Worm (Caenorhabditis elegans): ENCODE results near the gene C18D11.9.

The C18D11.9 gene

DNA sequence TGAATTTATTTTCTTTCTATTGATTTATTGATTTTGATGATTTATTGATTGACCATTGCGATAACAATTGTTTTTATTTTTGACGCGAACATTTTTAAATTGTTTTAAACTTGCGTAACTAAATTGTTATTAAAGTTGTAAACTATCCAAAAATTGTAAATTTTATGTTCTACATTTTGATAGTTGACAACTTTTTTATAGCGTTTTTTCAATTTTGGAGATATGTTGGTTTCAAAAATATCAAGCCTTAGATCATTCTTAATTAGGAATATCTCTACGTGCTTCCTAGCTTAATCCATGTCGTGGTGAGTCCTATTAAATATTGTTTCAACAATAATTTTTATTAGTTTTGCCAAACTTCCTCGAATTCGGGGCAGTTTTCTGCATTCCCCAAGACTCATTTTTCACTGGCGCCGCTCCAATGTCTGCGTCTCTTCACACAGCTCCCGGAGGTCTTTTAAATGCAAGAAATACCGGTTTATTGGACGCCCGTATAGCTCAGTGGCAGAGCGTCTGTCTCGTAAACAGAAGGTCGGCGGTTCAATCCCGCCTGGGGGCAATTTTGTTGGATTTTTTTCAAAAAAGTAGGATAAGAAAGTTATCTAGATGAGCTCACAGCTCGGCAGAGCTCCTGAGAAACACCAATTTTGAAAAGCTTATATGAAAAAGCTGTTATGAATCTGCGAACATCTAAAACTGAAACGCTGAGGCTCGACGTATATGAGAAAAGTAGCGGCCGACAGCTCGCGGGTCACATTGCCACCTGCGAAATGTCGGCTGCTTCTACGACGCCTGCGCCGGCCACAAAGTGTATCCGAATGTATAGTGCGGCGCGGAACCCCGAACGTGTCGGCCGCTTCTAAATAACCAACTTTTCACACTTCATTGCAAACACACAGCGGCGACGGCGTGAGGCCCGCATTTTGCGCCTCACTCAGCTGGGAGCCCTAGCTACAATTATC lies 16.3 kb upstream of the C18D11.9 start, which contains the start of gene C24H11.2 (continued):
- TF ChIP-seq Y75B8A.6 (GFP tag; IDR thresholded peaks at IDR 0.05) (peak; percentile 75), lin-29 (GFP tag; IDR thresholded peaks at IDR 0.05) (peak; percentile 65), spr-3 (GFP tag; optimal IDR thresholded peaks at IDR 0.05) (peak; percentile 56), nhr-28 (tag; optimal IDR thresholded peaks at IDR 0.05) (peak; percentile 1), mdt-29 (GFP tag; IDR thresholded peaks at IDR 0.05) (0 out of 2 replicates have a peak, but pooled peaks have one; percentile 21), madf-9 (GFP tag; conservative IDR thresholded peaks at IDR 0.05) (peak; percentile 88), unc-130 (GFP tag; optimal IDR thresholded peaks at IDR 0.05) (peak; percentile 1), D1046.2 (GFP tag; IDR thresholded peaks at IDR 0.05) (peak; percentile 90), gei-8 (GFP tag; optimal IDR thresholded peaks at IDR 0.05) (peak; percentile 30), aha-1 (tag) (peak; percentile 61), zip-11 (GFP tag; IDR thresholded peaks at IDR 0.05) (peak; percentile 50; the same call in 1 of the 2 replicates), ctbp-1 (GFP tag; IDR thresholded peaks at IDR 0.05) (peak; percentile 80), Y105C5A.15 (GFP tag; IDR thresholded peaks at IDR 0.05) (peak; percentile 73), lim-7 (GFP tag; IDR thresholded peaks at IDR 0.05) (peak; percentile 92), saeg-2 (GFP tag; IDR thresholded peaks at IDR 0.05) (peak; percentile 76; the same call in 1 of the 2 replicates)

DNA sequence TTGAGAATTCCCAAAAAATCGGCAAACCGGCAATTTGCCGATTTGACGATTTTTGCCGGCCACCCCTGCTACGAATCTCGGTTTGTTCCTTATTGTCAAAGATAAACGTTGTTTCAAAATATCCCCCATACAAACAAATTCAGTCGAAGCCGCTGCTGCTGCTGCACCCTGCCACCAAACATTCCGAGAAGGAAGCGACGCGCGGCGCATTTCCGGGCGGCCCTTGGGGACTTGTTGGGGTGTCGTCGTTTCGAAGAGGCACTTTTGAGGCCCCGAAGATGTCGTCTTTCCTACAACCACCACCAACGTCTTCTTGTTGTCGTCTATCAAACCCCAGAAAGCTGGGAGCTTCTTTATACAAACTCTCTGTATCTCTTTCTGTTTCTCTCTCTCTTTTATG lies 14.5 kb upstream of the C18D11.9 start:
- TF ChIP-seq F49E8.2 (tag; optimal IDR thresholded peaks at IDR 0.05; ENCODE audit: borderline replicate concordance): no peak
- 0 out of 2 replicates have a peak, but pooled peaks have one; percentile 32 for TF ChIP-seq hmg-1.1 (GFP tag; IDR thresholded peaks at IDR 0.05)
- TF ChIP-seq ztf-7 (tag; optimal IDR thresholded peaks at IDR 0.05): no peak
- TF ChIP-seq set-16 (GFP tag; IDR thresholded peaks at IDR 0.05): peak; percentile 72

DNA sequence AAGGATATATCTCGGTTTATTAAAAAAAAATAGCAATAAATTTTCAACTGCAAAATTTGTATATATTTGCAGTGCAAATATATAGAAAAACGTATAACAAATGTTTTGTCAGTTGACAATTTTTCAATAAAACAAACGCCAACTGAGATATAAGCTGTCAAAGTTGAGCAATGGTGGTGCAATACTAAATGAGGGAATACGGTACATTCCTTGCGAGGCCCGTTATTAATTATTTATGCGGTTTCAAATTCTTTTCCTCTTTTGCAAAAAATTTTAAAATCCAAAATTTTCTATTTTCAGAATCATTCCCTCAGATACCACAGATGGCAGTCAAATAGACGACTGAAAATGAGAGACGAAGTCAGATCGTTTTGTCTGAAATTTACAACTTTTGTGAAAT lies 13.5 kb upstream of the C18D11.9 start, which contains the start of gene twk-39:
twk-39 (plus strand) TSS at position 301 of the 400 bp plus-strand sequence.
- TF ChIP-seq ceh-32 (tag; optimal IDR thresholded peaks at IDR 0.05; ENCODE audit: poor library complexity) (no peak), F10B5.3 (tag; optimal IDR thresholded peaks at IDR 0.05) (no peak), mdl-1 (tag; optimal IDR thresholded peaks at IDR 0.05) (no peak), F37D6.2 (tag; optimal IDR thresholded peaks at IDR 0.05) (no peak), ztf-7 (tag; optimal IDR thresholded peaks at IDR 0.05) (no peak), cey-2 (tag; optimal IDR thresholded peaks at IDR 0.05; ENCODE audit: borderline replicate concordance, insufficient read depth) (no peak), nhr-28 (tag; optimal IDR thresholded peaks at IDR 0.05) (no peak), T26A8.4 (GFP tag; IDR thresholded peaks at IDR 0.05) (no peak), lin-38 (GFP tag; IDR thresholded peaks at IDR 0.05) (no peak), daf-19 (GFP tag; conservative IDR thresholded peaks at IDR 0.05) (no peak)

DNA sequence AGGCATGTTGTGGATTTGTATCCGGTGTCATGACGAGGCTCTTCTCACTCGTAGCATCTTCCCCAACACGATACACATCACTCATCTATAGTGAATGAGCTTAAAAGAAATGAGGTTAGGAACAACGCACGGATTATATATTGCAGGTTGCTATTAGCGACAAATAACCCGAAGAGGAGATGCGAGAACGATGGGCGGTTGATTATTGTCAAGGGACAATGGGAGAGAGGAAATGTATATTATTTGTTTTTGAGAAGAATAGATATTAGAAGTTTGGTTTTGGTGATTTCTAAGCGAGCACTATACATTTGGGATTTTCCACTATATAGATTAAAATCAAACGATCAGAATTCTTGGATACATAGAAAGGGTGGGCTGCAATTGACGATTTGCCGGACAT lies 2.2 kb upstream of the C18D11.9 start, which contains the start of gene C18D11.7:
C18D11.7 (minus strand) TSS at position 101 of the 400 bp plus-strand sequence.
- peak in 1 of 2 experiments; percentile 2 for TF ChIP-seq unc-62 (GFP tag; optimal IDR thresholded peaks at IDR 0.05 in 1 of 2)
- TF ChIP-seq unc-62 (tag; optimal IDR thresholded peaks at IDR 0.05): no peak
- TF ChIP-seq nhr-25 (tag; optimal IDR thresholded peaks at IDR 0.05; ENCODE audit: borderline replicate concordance, insufficient read depth): no peak

DNA sequence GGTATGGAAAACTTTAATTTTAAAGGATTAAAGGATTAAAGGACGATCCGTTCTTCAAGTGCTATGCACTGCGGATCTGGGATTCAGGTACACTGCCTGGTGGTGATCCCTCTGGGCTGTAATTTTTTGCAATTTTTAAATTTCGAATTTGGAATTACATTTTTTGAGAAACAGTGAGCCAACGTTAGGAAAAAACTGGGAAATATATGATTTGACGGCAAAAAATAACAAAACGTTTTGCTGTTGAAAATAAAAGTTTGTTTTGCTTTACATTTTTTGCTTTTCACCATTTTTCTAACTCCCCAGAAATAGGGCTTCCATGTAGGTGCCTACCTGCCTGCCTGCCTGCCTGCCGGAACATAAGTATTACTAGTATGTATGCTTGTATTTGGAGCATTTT lies 1.5 kb upstream of the C18D11.9 start, which contains the start of gene C18D11.10:
C18D11.10 (plus strand) TSS at position 301 of the 400 bp plus-strand sequence.
- TF ChIP-seq zip-2 (tag; optimal IDR thresholded peaks at IDR 0.05): no peak
- TF ChIP-seq egl-43 (GFP tag; IDR thresholded peaks at IDR 0.05): no peak

All from whole organism, L4 larva.